Worm (Caenorhabditis elegans) whole organism, L3 larva: Measurements from ENCODE around the gene ntr-2.

Experiments
- ama-1 ChIP-seq: fragments of 150-350 bp; optimal IDR thresholded peaks from 2 replicates; lab custom pipeline; 2018
- elt-1 ChIP-seq: fragments of 150-350 bp; optimal IDR thresholded peaks from 2 replicates; lab custom pipeline; 2014; ENCODE audit warnings: missing biosample characterization, missing genetic modification characterization
- lin-15B ChIP-seq: fragments of 150-350 bp; optimal IDR thresholded peaks from 2 replicates; lab custom pipeline; 2014; ENCODE audit warnings: missing biosample characterization, missing genetic modification characterization
- nhr-77 ChIP-seq: fragments of 150-350 bp; optimal IDR thresholded peaks from 2 replicates; lab custom pipeline; 2014; ENCODE audit warnings: missing biosample characterization, missing genetic modification characterization
- zag-1 ChIP-seq: fragments of 150-350 bp; optimal IDR thresholded peaks from 2 replicates; lab custom pipeline; 2014; ENCODE audit warnings: missing biosample characterization, missing genetic modification characterization

- TF ChIP-seq nhr-77 (tag; lab: Kevin White, UChicago) (no peak), lin-15B (tag; lab: Kevin White, UChicago) (no peak), zag-1 (no peak), elt-1 (tag; lab: Kevin White, UChicago) (no peak), ama-1 (no peak)
These were observed 30.8 kb upstream of the ntr-2 start for ce11 chrX:14959393-14960073.
